Worm (Caenorhabditis elegans): ENCODE measurements around the gene cyn-1.

Gene cyn-1

DNA sequence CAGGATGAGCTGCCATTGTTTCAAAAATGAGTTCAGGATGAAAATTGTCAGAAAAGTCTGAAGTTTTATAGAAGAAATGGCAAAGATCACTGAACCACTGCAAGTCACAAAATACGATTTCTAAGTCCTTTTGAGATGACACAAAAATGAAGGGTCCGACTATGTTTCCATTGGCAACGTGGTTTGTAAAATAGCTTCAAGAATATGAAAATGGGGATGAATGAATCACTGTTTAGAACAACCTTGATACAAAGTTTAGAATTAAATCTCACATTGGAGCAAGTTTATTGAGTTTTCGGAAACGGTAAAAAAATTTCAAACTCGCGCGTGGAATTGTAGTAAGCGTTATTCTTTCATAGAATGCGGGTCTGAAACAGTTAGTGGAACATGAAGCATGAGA is 44.8 kb upstream of the cyn-1 start, which contains the start of gene ddn-3:
Gene ddn-3 (minus strand): TSS at position 101 of the 400 bp plus-strand sequence.
- no peak for TF ChIP-seq lin-39 (tag; optimal IDR thresholded peaks at IDR 0.05)
- no peak for TF ChIP-seq ztf-4 (tag; optimal IDR thresholded peaks at IDR 0.05)
- TF ChIP-seq efl-1 (optimal IDR thresholded peaks at IDR 0.05) = no peak
- no peak for TF ChIP-seq efl-1 (GFP tag; optimal IDR thresholded peaks at IDR 0.05 in 1 of 2)
- no peak for TF ChIP-seq nhr-28 (tag; optimal IDR thresholded peaks at IDR 0.05)
- no peak for TF ChIP-seq mab-9 (GFP tag; IDR thresholded peaks at IDR 0.05)
- TF ChIP-seq unc-98 (GFP tag; IDR thresholded peaks at IDR 0.05) = no peak
- no peak for TF ChIP-seq F16B12.6 (tag; optimal IDR thresholded peaks at IDR 0.05)
- no peak for TF ChIP-seq unc-30 (tag; optimal IDR thresholded peaks at IDR 0.05)
- TF ChIP-seq nhr-77 (tag; optimal IDR thresholded peaks at IDR 0.05) = no peak

- TF ChIP-seq unc-86 (tag; optimal IDR thresholded peaks at IDR 0.05) (no peak), ceh-82 (tag; optimal IDR thresholded peaks at IDR 0.05) (no peak), hlh-4 (tag; optimal IDR thresholded peaks at IDR 0.05) (no peak), fkh-8 (tag; optimal IDR thresholded peaks at IDR 0.05) (no peak), nhr-11 (tag; optimal IDR thresholded peaks at IDR 0.05) (no peak), pag-3 (tag; optimal IDR thresholded peaks at IDR 0.05; ENCODE audit: borderline replicate concordance, insufficient read depth) (no peak), nhr-28 (tag; optimal IDR thresholded peaks at IDR 0.05) (no peak), ama-1 (optimal IDR thresholded peaks at IDR 0.05) (no peak), alr-1 (tag; optimal IDR thresholded peaks at IDR 0.05; ENCODE audit: borderline replicate concordance) (no peak), F16B12.6 (tag; optimal IDR thresholded peaks at IDR 0.05) (no peak), fos-1 (tag; optimal IDR thresholded peaks at IDR 0.05) (no peak), vab-15 (tag; optimal IDR thresholded peaks at IDR 0.05) (no peak), ces-1 (GFP tag; optimal IDR thresholded peaks at IDR 0.05) (no peak), grh-1 (GFP tag; IDR thresholded peaks at IDR 0.05) (no peak), swsn-7 (tag; optimal IDR thresholded peaks at IDR 0.05) (no peak), tbx-2 (tag; optimal IDR thresholded peaks at IDR 0.05) (no peak)
These were observed 43.2 kb upstream of the cyn-1 start, which contains the start of gene F14D7.8 for ce11 chrV:14312695-14313094. TSS of gene F14D7.8 (minus strand) at chrV:14312795.

DNA sequence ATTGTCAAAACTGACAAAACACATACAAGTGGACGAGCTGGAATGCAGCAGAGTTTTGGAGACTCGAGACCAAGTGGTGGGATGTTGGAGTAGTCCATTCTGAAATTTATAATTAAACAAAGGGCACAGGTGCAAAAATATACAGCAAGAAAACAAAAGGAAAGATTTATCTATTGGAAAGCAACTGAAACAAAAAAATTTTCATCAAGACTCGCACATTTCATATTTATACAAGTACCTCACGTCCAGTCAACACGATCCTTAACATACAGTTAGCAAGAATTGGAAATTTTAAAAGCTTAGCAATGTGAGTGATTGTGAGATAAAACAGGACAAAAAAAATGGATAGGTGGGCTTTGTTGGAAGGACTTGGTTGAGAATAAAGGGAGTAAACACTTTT is 41.6 kb upstream of the cyn-1 start, which contains the start of gene F47B8.1:
Gene F47B8.1 (minus strand): TSS at position 101 of the 400 bp plus-strand sequence.
- TF ChIP-seq nhr-85 (tag) (peak; percentile 16), C34B4.2 (tag; optimal IDR thresholded peaks at IDR 0.05) (no peak)

DNA sequence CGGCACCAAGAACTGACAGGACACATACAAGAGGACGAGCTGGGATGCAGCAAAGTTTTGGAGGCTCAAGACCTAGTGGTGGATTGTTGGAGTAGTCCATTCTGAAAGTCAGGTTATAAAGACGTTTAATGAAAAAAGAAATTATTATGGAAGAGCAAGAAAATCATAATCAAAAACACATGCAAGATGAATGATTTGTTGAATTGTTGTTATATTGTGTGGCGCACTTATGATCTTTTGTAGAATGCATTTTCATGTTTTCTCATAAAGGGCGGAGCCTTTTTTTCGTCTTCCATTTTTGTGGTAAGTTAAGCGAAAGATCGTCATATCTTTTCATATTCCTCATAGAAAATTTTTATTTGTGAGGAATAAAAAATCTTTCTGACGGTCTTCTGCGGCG is 39.4 kb upstream of the cyn-1 start, which contains the start of gene F47B8.2:
Gene F47B8.2 (minus strand): TSS at position 101 of the 400 bp plus-strand sequence.
- TF ChIP-seq elt-2 (tag; optimal IDR thresholded peaks at IDR 0.05) = no peak
- TF ChIP-seq mab-9 (GFP tag; IDR thresholded peaks at IDR 0.05) = no peak
- no peak for TF ChIP-seq xbp-1 (tag; optimal IDR thresholded peaks at IDR 0.05)
- TF ChIP-seq alr-1 (tag; optimal IDR thresholded peaks at IDR 0.05; ENCODE audit: borderline replicate concordance) = no peak
- no peak for TF ChIP-seq hlh-4 (tag; optimal IDR thresholded peaks at IDR 0.05)
- no peak for TF ChIP-seq unc-98 (GFP tag; IDR thresholded peaks at IDR 0.05)
- TF ChIP-seq nhr-19 (GFP tag; conservative IDR thresholded peaks at IDR 0.05) = no peak
- no peak for TF ChIP-seq nhr-11 (tag; optimal IDR thresholded peaks at IDR 0.05)
- no peak for TF ChIP-seq dpl-1 (GFP tag; optimal IDR thresholded peaks at IDR 0.05)
- no peak for TF ChIP-seq unc-130 (tag; optimal IDR thresholded peaks at IDR 0.05)
- no peak for TF ChIP-seq ceh-82 (tag; optimal IDR thresholded peaks at IDR 0.05)
- no peak for TF ChIP-seq pax-3 (tag; optimal IDR thresholded peaks at IDR 0.05)
- no peak for TF ChIP-seq snpc-4 (tag; optimal IDR thresholded peaks at IDR 0.05)

- TF ChIP-seq efl-1 (optimal IDR thresholded peaks at IDR 0.05) = no peak
- peak in 1 of 2 experiments; percentile 2 for TF ChIP-seq efl-1 (GFP tag; optimal IDR thresholded peaks at IDR 0.05 in 1 of 2)
- TF ChIP-seq lin-14 (GFP tag; optimal IDR thresholded peaks at IDR 0.05) = peak; percentile 62
- no peak for TF ChIP-seq ama-1 (optimal IDR thresholded peaks at IDR 0.05)
- TF ChIP-seq lsy-2 (tag; optimal IDR thresholded peaks at IDR 0.05) = peak in 1 of 2 experiments; percentile 23
- TF ChIP-seq nhr-237 (tag; optimal IDR thresholded peaks at IDR 0.05) = no peak
These were observed 38.7 kb upstream of the cyn-1 start for ce11 chrV:14317204-14317603.

All from whole organism, L1 larva.